Worm (Caenorhabditis elegans) whole organism, L3 larva: ENCODE data around the gene let-721.

Experiments
- ZK546.5 ChIP-seq: sonication (generic microtip); optimal IDR thresholded peaks from 2 replicates; lab custom pipeline; 2017; ENCODE audit warnings: missing biosample characterization, missing genetic modification characterization
- ceh-16 ChIP-seq: sonication (generic microtip); optimal IDR thresholded peaks from 2 replicates; lab custom pipeline; 2017; ENCODE audit warnings: missing biosample characterization, missing genetic modification characterization
- ceh-28 ChIP-seq: fragments of 150-350 bp; optimal IDR thresholded peaks from 2 replicates; lab custom pipeline; 2014; ENCODE audit warnings: missing biosample characterization, missing genetic modification reagents, missing genetic modification characterization
- ceh-82 ChIP-seq: fragments of 150-350 bp; optimal IDR thresholded peaks from 2 replicates; lab custom pipeline; 2014; ENCODE audit warnings: missing biosample characterization, missing genetic modification characterization
- ceh-9 ChIP-seq: sonication (generic microtip); optimal IDR thresholded peaks from 2 replicates; lab custom pipeline; 2018; ENCODE audit warnings: missing biosample characterization, missing genetic modification characterization
- daf-12 ChIP-seq: fragments of 150-350 bp; optimal IDR thresholded peaks from 2 replicates; lab custom pipeline; 2014; ENCODE audit warnings: missing biosample characterization, missing genetic modification reagents, missing genetic modification characterization
- egl-5 ChIP-seq: fragments of 150-350 bp; optimal IDR thresholded peaks from 2 replicates; lab custom pipeline; 2017; ENCODE audit warnings: missing biosample characterization, missing genetic modification reagents, missing genetic modification characterization, inconsistent platforms
- elt-1 ChIP-seq: fragments of 150-350 bp; optimal IDR thresholded peaks from 2 replicates; lab custom pipeline; 2014; ENCODE audit warnings: missing biosample characterization, missing genetic modification characterization
- elt-2 ChIP-seq: sonication (generic microtip); optimal IDR thresholded peaks from 2 replicates; lab custom pipeline; 2016; ENCODE audit warnings: missing genetic modification reagents, mild to moderate bottlenecking, missing genetic modification characterization, missing compliant biosample characterization
- elt-3 ChIP-seq, 3 experiments: fragments of 150-350 bp in 1 of 3; sonication (generic microtip) in 2 of 3; optimal IDR thresholded peaks; 2 replicates in 2 of 3; 4 replicates in 1 of 3; lab custom pipeline; 2014 to 2017; ENCODE audit warnings: missing biosample characterization in 3 of 3, missing genetic modification characterization in 3 of 3
- fkh-10 ChIP-seq: sonication (generic microtip); optimal IDR thresholded peaks from 2 replicates; lab custom pipeline; 2017; ENCODE audit warnings: missing biosample characterization, missing genetic modification reagents, missing genetic modification characterization
- fkh-2 ChIP-seq: fragments of 150-350 bp; optimal IDR thresholded peaks from 2 replicates; lab custom pipeline; 2014; ENCODE audit warnings: missing biosample characterization, missing genetic modification reagents, missing genetic modification characterization
- fos-1 ChIP-seq: fragments of 150-350 bp; optimal IDR thresholded peaks from 2 replicates; lab custom pipeline; 2014; ENCODE audit warnings: missing biosample characterization, missing genetic modification characterization
- hmg-11 ChIP-seq: sonication (generic microtip); optimal IDR thresholded peaks from 2 replicates; lab custom pipeline; 2016; ENCODE audit warnings: missing genetic modification characterization, missing compliant biosample characterization
- lin-15B ChIP-seq: fragments of 150-350 bp; optimal IDR thresholded peaks from 2 replicates; lab custom pipeline; 2014; ENCODE audit warnings: missing biosample characterization, missing genetic modification characterization
- lsy-12 ChIP-seq: sonication (generic microtip); optimal IDR thresholded peaks from 2 replicates; lab custom pipeline; 2016; ENCODE audit warnings: mild to moderate bottlenecking, missing genetic modification characterization, missing compliant biosample characterization
- mdl-1 ChIP-seq: fragments of 150-350 bp; optimal IDR thresholded peaks from 2 replicates; lab custom pipeline; 2014; ENCODE audit warnings: missing biosample characterization, missing genetic modification characterization
- mml-1 ChIP-seq: fragments of 150-350 bp; sonication (generic microtip); optimal IDR thresholded peaks from 3 replicates; lab custom pipeline; 2014; ENCODE audit warnings: missing biosample characterization, missing genetic modification characterization
- nfya-1 ChIP-seq: sonication (generic microtip); optimal IDR thresholded peaks from 2 replicates; lab custom pipeline; 2017; ENCODE audit warnings: missing genetic modification characterization, mild to moderate bottlenecking, missing compliant biosample characterization, antibody characterized with exemption, moderate library complexity; ENCODE audit not compliant: insufficient read depth
- nhr-23 ChIP-seq: fragments of 150-350 bp; optimal IDR thresholded peaks from 2 replicates; lab custom pipeline; 2014; ENCODE audit warnings: missing biosample characterization, missing genetic modification reagents, missing genetic modification characterization
- nhr-237 ChIP-seq: fragments of 150-350 bp; optimal IDR thresholded peaks from 2 replicates; lab custom pipeline; 2014; ENCODE audit warnings: missing biosample characterization, missing genetic modification characterization
- nhr-25 ChIP-seq: sonication (generic microtip); optimal IDR thresholded peaks from 2 replicates; lab custom pipeline; 2017; ENCODE audit warnings: missing biosample characterization, missing genetic modification characterization
- nhr-28 ChIP-seq: fragments of 150-350 bp; optimal IDR thresholded peaks from 2 replicates; lab custom pipeline; 2014; ENCODE audit warnings: missing biosample characterization, missing genetic modification characterization
- nhr-67 ChIP-seq: fragments of 150-350 bp; optimal IDR thresholded peaks from 2 replicates; lab custom pipeline; 2014; ENCODE audit warnings: missing biosample characterization, missing genetic modification characterization
- nhr-76 ChIP-seq: fragments of 150-350 bp; sonication (generic microtip); optimal IDR thresholded peaks from 5 replicates; lab custom pipeline; 2014; ENCODE audit warnings: missing biosample characterization, missing genetic modification characterization
- nhr-77 ChIP-seq: fragments of 150-350 bp; optimal IDR thresholded peaks from 2 replicates; lab custom pipeline; 2014; ENCODE audit warnings: missing biosample characterization, missing genetic modification characterization
- pha-4 ChIP-seq: fragments of 150-350 bp; optimal IDR thresholded peaks from 2 replicates; lab custom pipeline; 2014; ENCODE audit warnings: missing biosample characterization, missing genetic modification reagents, missing genetic modification characterization
- pqm-1 ChIP-seq: fragments of 150-350 bp; optimal IDR thresholded peaks from 2 replicates; lab custom pipeline; 2017; ENCODE audit warnings: missing biosample characterization, missing genetic modification characterization, inconsistent platforms
- skn-1 ChIP-seq: fragments of 150-350 bp; optimal IDR thresholded peaks from 2 replicates; lab custom pipeline; 2014; ENCODE audit warnings: missing biosample characterization, missing genetic modification characterization
- snpc-4 ChIP-seq: fragments of 150-350 bp; optimal IDR thresholded peaks from 2 replicates; lab custom pipeline; 2014; ENCODE audit warnings: missing biosample characterization, missing genetic modification characterization
- tbx-2 ChIP-seq: sonication (generic microtip); optimal IDR thresholded peaks from 2 replicates; lab custom pipeline; 2016; ENCODE audit warnings: mild to moderate bottlenecking, missing genetic modification characterization, missing compliant biosample characterization
- unc-39 ChIP-seq: sonication (generic microtip); optimal IDR thresholded peaks from 4 replicates; lab custom pipeline; 2017; ENCODE audit warnings: missing biosample characterization, missing genetic modification characterization
- zag-1 ChIP-seq: fragments of 150-350 bp; optimal IDR thresholded peaks from 2 replicates; lab custom pipeline; 2014; ENCODE audit warnings: missing biosample characterization, missing genetic modification characterization
- ztf-4 ChIP-seq: fragments of 150-350 bp; optimal IDR thresholded peaks from 2 replicates; lab custom pipeline; 2014; ENCODE audit warnings: missing biosample characterization, missing genetic modification characterization

The let-721 gene

ce11 chrIII:6479439-6479838, 32.7 kb upstream of the let-721 start:
- TF ChIP-seq skn-1 (tag; lab: Kevin White, UChicago) (no peak), ceh-82 (tag; lab: Kevin White, UChicago) (no peak), unc-39 (tag; lab: Kevin White, UChicago) (no peak), ceh-16 (tag; lab: Kevin White, UChicago) (no peak), mdl-1 (tag; lab: Kevin White, UChicago) (no peak), fos-1 (tag; lab: Kevin White, UChicago) (no peak), egl-5 (tag; lab: Kevin White, UChicago) (no peak), nhr-67 (no peak), tbx-2 (tag; lab: Kevin White, UChicago) (no peak), daf-12 (tag; lab: Kevin White, UChicago) (no peak), nhr-25 (no peak)

- TF ChIP-seq ceh-28 (no peak), fkh-10 (no peak), skn-1 (tag; lab: Kevin White, UChicago) (no peak), nhr-237 (tag; lab: Kevin White, UChicago) (no peak), zag-1 (tag; lab: Kevin White, UChicago) (no peak), lsy-12 (tag; lab: Kevin White, UChicago) (no peak), tbx-2 (tag; lab: Kevin White, UChicago) (no peak), mml-1 (no peak), fos-1 (tag; lab: Kevin White, UChicago) (no peak), elt-1 (tag; lab: Kevin White, UChicago) (no peak), snpc-4 (tag; lab: Kevin White, UChicago) (no peak), nfya-1 (tag; lab: Kevin White, UChicago) (no peak), nhr-28 (tag; lab: Kevin White, UChicago) (no peak), pha-4 (tag; lab: Kevin White, UChicago) (no peak)
These were observed 31.7 kb upstream of the let-721 start, which contains the start of gene zip-8 for ce11 chrIII:6478256-6479004. Gene zip-8 (plus strand): TSS chrIII:6478955.

- TF ChIP-seq ZK546.5 (tag; lab: Kevin White, UChicago) = no peak
- TF ChIP-seq pqm-1 = no peak
- TF ChIP-seq ztf-4 = no peak
- TF ChIP-seq zag-1 (tag; lab: Kevin White, UChicago) = no peak
- no peak for TF ChIP-seq pha-4 (tag; lab: Kevin White, UChicago)
- no peak for TF ChIP-seq lin-15B (tag; lab: Kevin White, UChicago)
- TF ChIP-seq fkh-10 = no peak
- no peak for TF ChIP-seq mml-1
- TF ChIP-seq mdl-1 (tag; lab: Kevin White, UChicago) = no peak
- no peak for TF ChIP-seq ceh-28
- no peak for TF ChIP-seq lsy-12 (tag; lab: Kevin White, UChicago)
- TF ChIP-seq fkh-2 (tag; lab: Kevin White, UChicago) = no peak
- TF ChIP-seq ceh-9 (tag; lab: Kevin White, UChicago) = no peak
- no peak for TF ChIP-seq nfya-1 (tag; lab: Kevin White, UChicago)
- TF ChIP-seq nhr-77 = no peak
- no peak for TF ChIP-seq tbx-2 (tag; lab: Kevin White, UChicago)
- TF ChIP-seq hmg-11 (tag; lab: Kevin White, UChicago) = no peak
- TF ChIP-seq elt-3 (tag; optimal IDR thresholded peaks at IDR 0.05; lab: Kevin White, UChicago) = no peak
- TF ChIP-seq ceh-16 (tag; lab: Kevin White, UChicago) = no peak
These were observed 29.7 kb upstream of the let-721 start for ce11 chrIII:6476380-6476779.

ce11 chrIII:6471451-6471850, 24.7 kb upstream of the let-721 start, which contains the start of gene wht-6:
Gene wht-6 (plus strand): TSS chrIII:6471751.
- TF ChIP-seq fkh-2 (tag; lab: Kevin White, UChicago) (no peak), lsy-12 (tag; lab: Kevin White, UChicago) (no peak), elt-3 (tag; optimal IDR thresholded peaks at IDR 0.05; lab: Kevin White, UChicago) (no peak), nhr-76 (tag; lab: Kevin White, UChicago) (no peak), pqm-1 (no peak), daf-12 (tag; lab: Kevin White, UChicago) (no peak), elt-2 (tag; lab: Kevin White, UChicago) (no peak), nhr-23 (tag; lab: Kevin White, UChicago) (no peak), ceh-28 (no peak), ceh-9 (tag; lab: Kevin White, UChicago) (no peak), snpc-4 (tag; lab: Kevin White, UChicago) (no peak), skn-1 (tag; lab: Kevin White, UChicago) (no peak), ztf-4 (no peak)
